ENCODE assay signal across 3 fruit fly cellular contexts in genomic region chr3L:18840370-18841007, dm6.
TF ChIP-seq lines count a peak whose summit lies in the region.

No protein-coding gene starts in this region.

TF ChIP-seq in whole organism, adult, 20 proteins besides CTCF, POLR2A, EP300 and RAD21 (continued from another document):
- TF ChIP-seq Mnt (GFP tag; optimal IDR thresholded peaks at IDR 0.05; lab: Kevin White, UChicago) (peak; percentile 86), CG7101 (tag; optimal IDR thresholded peaks at IDR 0.05; lab: Kevin White, UChicago) (no peak)

TF ChIP-seq in whole organism, embryonic, 481 proteins besides CTCF, POLR2A, EP300 and RAD21 (continued from another document and continues in another):
- TF ChIP-seq vnd (GFP tag; IDR thresholded peaks at IDR 0.05; lab: Robert Waterston, UW; ENCODE audit: partially characterized antibody) (no peak), Tbp (GFP tag; optimal IDR thresholded peaks at IDR 0.05; lab: Kevin White, UChicago) (no peak), prd (optimal IDR thresholded peaks at IDR 0.05; lab: Kevin White, UChicago) (no peak), prd (GFP tag; IDR thresholded peaks at IDR 0.05; lab: Robert Waterston, UW) (no peak), CG4730 (GFP tag; IDR thresholded peaks at IDR 0.05; lab: Robert Waterston, UW) (no peak), CoRest (tag; optimal IDR thresholded peaks at IDR 0.05; lab: Kevin White, UChicago) (no peak), sob (GFP tag; IDR thresholded peaks at IDR 0.05; lab: Robert Waterston, UW) (no peak), CrebB (tag; optimal IDR thresholded peaks at IDR 0.05; lab: Kevin White, UChicago) (peak; percentile 56), Xrp1 (GFP tag; IDR thresholded peaks at IDR 0.05; lab: Robert Waterston, UW) (no peak), esg (GFP tag; conservative IDR thresholded peaks at IDR 0.05; lab: Robert Waterston, UW) (no peak), CG18262 (tag; optimal IDR thresholded peaks at IDR 0.05; lab: Kevin White, UChicago) (peak; percentile 39), CG17359 (tag; optimal IDR thresholded peaks at IDR 0.05; lab: Kevin White, UChicago) (no peak), croc (GFP tag; conservative IDR thresholded peaks at IDR 0.05; lab: Robert Waterston, UW) (no peak), Hand (GFP tag; optimal IDR thresholded peaks at IDR 0.05; lab: Kevin White, UChicago) (no peak), Adf1 (GFP tag; IDR thresholded peaks at IDR 0.05; lab: Robert Waterston, UW) (no peak), sr (GFP tag; IDR thresholded peaks at IDR 0.05; lab: Robert Waterston, UW) (no peak), kay (GFP tag; optimal IDR thresholded peaks at IDR 0.05; lab: Kevin White, UChicago) (peak; percentile 4), Bteb2 (GFP tag; optimal IDR thresholded peaks at IDR 0.05; lab: Kevin White, UChicago) (no peak), B-H2 (GFP tag; optimal IDR thresholded peaks at IDR 0.05; lab: Kevin White, UChicago) (no peak), Dref (GFP tag; IDR thresholded peaks at IDR 0.05; lab: Robert Waterston, UW) (no peak), HmgZ (tag; optimal IDR thresholded peaks at IDR 0.05; lab: Kevin White, UChicago) (peak; percentile 17), CG3726 (GFP tag; IDR thresholded peaks at IDR 0.05; lab: Robert Waterston, UW) (no peak), twi (tag; optimal IDR thresholded peaks at IDR 0.05; lab: Kevin White, UChicago) (no peak), Atf-2 (GFP tag; optimal IDR thresholded peaks at IDR 0.05; lab: Kevin White, UChicago) (peak; percentile 32), stc (GFP tag; IDR thresholded peaks at IDR 0.05; lab: Robert Waterston, UW) (no peak), CG14014 (GFP tag; IDR thresholded peaks at IDR 0.05; lab: Robert Waterston, UW) (no peak), fd64A (GFP tag; optimal IDR thresholded peaks at IDR 0.05; lab: Kevin White, UChicago) (no peak), CG3407 (GFP tag; optimal IDR thresholded peaks at IDR 0.05; lab: Kevin White, UChicago) (no peak), br (optimal IDR thresholded peaks at IDR 0.05; lab: Kevin White, UChicago) (no peak), CG12942 (GFP tag; optimal IDR thresholded peaks at IDR 0.05; lab: Kevin White, UChicago) (no peak), D (optimal IDR thresholded peaks at IDR 0.05; lab: Kevin White, UChicago) (no peak), D (GFP tag; optimal IDR thresholded peaks at IDR 0.05; lab: Kevin White, UChicago) (no peak), bcd (GFP tag; optimal IDR thresholded peaks at IDR 0.05; lab: Kevin White, UChicago) (peak; percentile 0), ewg (GFP tag; optimal IDR thresholded peaks at IDR 0.05; lab: Kevin White, UChicago) (peak; percentile 4), lilli (GFP tag; optimal IDR thresholded peaks at IDR 0.05; lab: Kevin White, UChicago) (peak; percentile 22), amos (GFP tag; IDR thresholded peaks at IDR 0.05; lab: Robert Waterston, UW; ENCODE audit: partially characterized antibody) (no peak), maf-S (GFP tag; optimal IDR thresholded peaks at IDR 0.05; lab: Kevin White, UChicago) (no peak), scrt (GFP tag; optimal IDR thresholded peaks at IDR 0.05; lab: Kevin White, UChicago) (no peak), C15 (GFP tag; IDR thresholded peaks at IDR 0.05; lab: Robert Waterston, UW) (no peak), CG12104 (GFP tag; optimal IDR thresholded peaks at IDR 0.05; lab: Kevin White, UChicago) (no peak), grn (GFP tag; optimal IDR thresholded peaks at IDR 0.05; lab: Kevin White, UChicago) (peak; percentile 97), Dip3 (GFP tag; optimal IDR thresholded peaks at IDR 0.05; lab: Kevin White, UChicago) (no peak), slp2 (GFP tag; optimal IDR thresholded peaks at IDR 0.05; lab: Kevin White, UChicago) (no peak), CG14667 (GFP tag; IDR thresholded peaks at IDR 0.05; lab: Robert Waterston, UW) (no peak), Usf (GFP tag; optimal IDR thresholded peaks at IDR 0.05; lab: Kevin White, UChicago) (no peak), CG3163 (GFP tag; optimal IDR thresholded peaks at IDR 0.05; lab: Kevin White, UChicago) (no peak), bowl (GFP tag; IDR thresholded peaks at IDR 0.05; lab: Robert Waterston, UW) (no peak), Doc3 (GFP tag; IDR thresholded peaks at IDR 0.05; lab: Robert Waterston, UW; ENCODE audit: partially characterized antibody) (no peak), ATbp (GFP tag; optimal IDR thresholded peaks at IDR 0.05; lab: Kevin White, UChicago) (no peak), onecut (GFP tag; IDR thresholded peaks at IDR 0.05; lab: Robert Waterston, UW) (peak; percentile 7; the same call in 1 of the 2 replicates), disco-r (GFP tag; optimal IDR thresholded peaks at IDR 0.05; lab: Kevin White, UChicago) (no peak), Antp (GFP tag; optimal IDR thresholded peaks at IDR 0.05; lab: Kevin White, UChicago) (peak; percentile 28), tup (GFP tag; optimal IDR thresholded peaks at IDR 0.05; lab: Kevin White, UChicago) (no peak), Blimp-1 (GFP tag; optimal IDR thresholded peaks at IDR 0.05; lab: Kevin White, UChicago) (peak; percentile 11), CG17328 (GFP tag; IDR thresholded peaks at IDR 0.05; lab: Robert Waterston, UW) (no peak), Asciz (GFP tag; optimal IDR thresholded peaks at IDR 0.05; lab: Kevin White, UChicago) (no peak), Atf6 (GFP tag; IDR thresholded peaks at IDR 0.05; lab: Robert Waterston, UW) (no peak), unpg (GFP tag; optimal IDR thresholded peaks at IDR 0.05; lab: Kevin White, UChicago) (no peak), ab (GFP tag; optimal IDR thresholded peaks at IDR 0.05; lab: Kevin White, UChicago) (no peak), CG11504 (tag; optimal IDR thresholded peaks at IDR 0.05; lab: Kevin White, UChicago) (peak; percentile 34), pnt (GFP tag; optimal IDR thresholded peaks at IDR 0.05; lab: Kevin White, UChicago) (peak; percentile 24), CG17186 (GFP tag; optimal IDR thresholded peaks at IDR 0.05; lab: Kevin White, UChicago) (peak; percentile 0), TFAM (GFP tag; optimal IDR thresholded peaks at IDR 0.05; lab: Kevin White, UChicago) (no peak), exex (tag; optimal IDR thresholded peaks at IDR 0.05; lab: Kevin White, UChicago) (no peak), Dll (GFP tag; IDR thresholded peaks at IDR 0.05; lab: Robert Waterston, UW; ENCODE audit: partially characterized antibody) (no peak), CG2875 (GFP tag; optimal IDR thresholded peaks at IDR 0.05; lab: Kevin White, UChicago) (no peak), Opbp (GFP tag; IDR thresholded peaks at IDR 0.05; lab: Robert Waterston, UW; ENCODE audit: partially characterized antibody) (no peak), CG7357 (GFP tag; IDR thresholded peaks at IDR 0.05; lab: Robert Waterston, UW) (no peak)

TF ChIP-seq in whole organism, prepupa, 60 proteins besides CTCF, POLR2A, EP300 and RAD21 (continued from another document):
- peak; percentile 49 for TF ChIP-seq OdsH (GFP tag; optimal IDR thresholded peaks at IDR 0.05; lab: Kevin White, UChicago)
- TF ChIP-seq dsx (GFP tag; optimal IDR thresholded peaks at IDR 0.05; lab: Kevin White, UChicago; ENCODE audit: poor library complexity, severe bottlenecking): peak; percentile 14
- peak; percentile 32 for TF ChIP-seq CG6792 (GFP tag; optimal IDR thresholded peaks at IDR 0.05; lab: Kevin White, UChicago)
- peak; percentile 51 for TF ChIP-seq Smox (GFP tag; optimal IDR thresholded peaks at IDR 0.05; lab: Kevin White, UChicago)
- no peak for TF ChIP-seq CG1621 (tag; optimal IDR thresholded peaks at IDR 0.05; lab: Kevin White, UChicago)
- no peak for TF ChIP-seq CG8119 (GFP tag; IDR thresholded peaks at IDR 0.05; lab: Robert Waterston, UW)
- TF ChIP-seq CG6276 (GFP tag; optimal IDR thresholded peaks at IDR 0.05; lab: Kevin White, UChicago): peak; percentile 11
- TF ChIP-seq salr (GFP tag; optimal IDR thresholded peaks at IDR 0.05; lab: Kevin White, UChicago): peak in 1 of 2 experiments; percentile 45
- TF ChIP-seq CG10669 (GFP tag; optimal IDR thresholded peaks at IDR 0.05; lab: Kevin White, UChicago): peak; percentile 1
- peak; percentile 55 for TF ChIP-seq Hr39 (GFP tag; optimal IDR thresholded peaks at IDR 0.05; lab: Kevin White, UChicago)
- TF ChIP-seq CG10631 (GFP tag; optimal IDR thresholded peaks at IDR 0.05; lab: Kevin White, UChicago): peak; percentile 40
- TF ChIP-seq Hr4 (GFP tag; optimal IDR thresholded peaks at IDR 0.05; lab: Kevin White, UChicago): peak; percentile 52
- TF ChIP-seq CG11294 (GFP tag; IDR thresholded peaks at IDR 0.05; lab: Robert Waterston, UW): no peak
- TF ChIP-seq Sox14 (GFP tag; optimal IDR thresholded peaks at IDR 0.05; lab: Kevin White, UChicago): no peak
- TF ChIP-seq fkh (GFP tag; optimal IDR thresholded peaks at IDR 0.05; lab: Kevin White, UChicago): peak; percentile 57
- peak; percentile 63 for TF ChIP-seq svp (GFP tag; lab: Kevin White, UChicago)
- no peak for TF ChIP-seq CG15336 (GFP tag; IDR thresholded peaks at IDR 0.05; lab: Robert Waterston, UW)
- TF ChIP-seq CG32006 (GFP tag; optimal IDR thresholded peaks at IDR 0.05; lab: Kevin White, UChicago): peak; percentile 69
- TF ChIP-seq dac (GFP tag; optimal IDR thresholded peaks at IDR 0.05; lab: Kevin White, UChicago): no peak
- peak; percentile 30 for TF ChIP-seq Ets96B (tag; optimal IDR thresholded peaks at IDR 0.05; lab: Kevin White, UChicago)
- TF ChIP-seq fd85E (GFP tag; optimal IDR thresholded peaks at IDR 0.05; lab: Kevin White, UChicago): peak; percentile 42
- peak; percentile 57 for TF ChIP-seq esn (GFP tag; optimal IDR thresholded peaks at IDR 0.05; lab: Kevin White, UChicago)
- TF ChIP-seq acj6 (GFP tag; optimal IDR thresholded peaks at IDR 0.05; lab: Kevin White, UChicago): peak; percentile 46
- TF ChIP-seq Ets21C (GFP tag; optimal IDR thresholded peaks at IDR 0.05; lab: Kevin White, UChicago): peak; percentile 18
- TF ChIP-seq CG11762 (GFP tag; optimal IDR thresholded peaks at IDR 0.05; lab: Kevin White, UChicago; ENCODE audit: insufficient read depth): no peak
- no peak for TF ChIP-seq Eip93F (GFP tag; optimal IDR thresholded peaks at IDR 0.05; lab: Kevin White, UChicago)
- peak; percentile 40 for TF ChIP-seq topi (GFP tag; optimal IDR thresholded peaks at IDR 0.05; lab: Kevin White, UChicago)
TF ChIP-seq in whole organism, prepupa: peak in this region for 36.
